Fruit fly (Drosophila melanogaster): Measurements from ENCODE around the gene RpS13.

Gene RpS13

DNA sequence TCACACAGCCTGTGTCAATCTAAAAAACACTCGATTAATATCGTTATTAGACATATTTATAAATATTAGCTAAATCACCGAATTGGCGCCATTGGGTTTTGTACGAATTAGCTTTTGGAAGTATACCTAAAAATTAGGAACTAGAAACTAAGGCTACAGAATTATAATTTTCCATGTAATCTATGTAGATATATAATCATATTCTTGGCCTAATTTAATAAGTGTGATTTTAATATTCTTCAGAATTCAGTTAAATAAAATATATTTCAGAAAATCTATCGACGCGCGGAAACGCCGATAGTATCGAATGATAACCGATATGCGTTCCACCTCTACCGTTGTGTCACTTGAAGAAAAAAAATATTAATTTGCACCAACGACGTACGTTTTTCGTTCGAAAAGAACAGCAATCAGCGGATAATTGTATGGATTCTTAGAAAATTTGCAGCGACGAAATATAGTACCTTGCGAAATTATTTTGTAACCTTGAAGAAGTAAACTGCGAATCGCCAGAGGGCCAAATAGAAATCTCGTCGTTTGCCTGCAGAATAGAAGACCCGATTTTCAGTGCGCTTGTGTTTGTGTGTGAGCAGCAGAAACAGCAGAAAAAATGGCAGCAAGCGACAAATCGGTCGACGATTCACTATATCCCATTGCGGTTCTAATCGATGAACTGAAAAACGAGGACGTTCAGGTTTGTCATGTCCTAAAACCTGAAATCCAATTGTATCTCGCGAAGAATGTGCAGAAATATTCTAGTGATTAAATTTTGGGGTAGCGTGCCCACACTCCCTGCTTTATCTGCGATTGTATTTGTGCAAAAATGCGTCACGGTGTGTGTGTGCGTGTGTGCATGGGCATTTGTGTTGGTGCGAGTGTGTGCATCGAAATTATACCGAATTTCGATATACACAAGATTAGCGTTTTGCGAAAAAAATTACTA is 1.5 kb upstream of the RpS13 start, which contains the start of gene Pp2A-29B (continued):
- TF ChIP-seq dsx (GFP tag; optimal IDR thresholded peaks at IDR 0.05; ENCODE audit: poor library complexity, severe bottlenecking) (no peak), CG6163 (GFP tag; IDR thresholded peaks at IDR 0.05) (0 out of 3 replicates have a peak, but pooled peaks have one; percentile 6), net (GFP tag; optimal IDR thresholded peaks at IDR 0.05) (no peak), CG6854 (GFP tag; optimal IDR thresholded peaks at IDR 0.05) (no peak), vri (GFP tag; optimal IDR thresholded peaks at IDR 0.05) (peak; percentile 27), fd59A (GFP tag; optimal IDR thresholded peaks at IDR 0.05) (no peak), fd85E (GFP tag; optimal IDR thresholded peaks at IDR 0.05) (no peak)

dm6 chr2L:8362955-8363285 is 1.5 kb downstream of the RpS13 start:
- TF ChIP-seq eg (GFP tag; IDR thresholded peaks at IDR 0.05): peak; percentile 6; the same call in 2 of the 3 replicates
- TF ChIP-seq CG6808 (GFP tag; optimal IDR thresholded peaks at IDR 0.05): no peak
- TF ChIP-seq CG8119 (GFP tag; IDR thresholded peaks at IDR 0.05): no peak
- TF ChIP-seq salr (GFP tag; optimal IDR thresholded peaks at IDR 0.05): peak in 1 of 2 experiments; percentile 24

DNA sequence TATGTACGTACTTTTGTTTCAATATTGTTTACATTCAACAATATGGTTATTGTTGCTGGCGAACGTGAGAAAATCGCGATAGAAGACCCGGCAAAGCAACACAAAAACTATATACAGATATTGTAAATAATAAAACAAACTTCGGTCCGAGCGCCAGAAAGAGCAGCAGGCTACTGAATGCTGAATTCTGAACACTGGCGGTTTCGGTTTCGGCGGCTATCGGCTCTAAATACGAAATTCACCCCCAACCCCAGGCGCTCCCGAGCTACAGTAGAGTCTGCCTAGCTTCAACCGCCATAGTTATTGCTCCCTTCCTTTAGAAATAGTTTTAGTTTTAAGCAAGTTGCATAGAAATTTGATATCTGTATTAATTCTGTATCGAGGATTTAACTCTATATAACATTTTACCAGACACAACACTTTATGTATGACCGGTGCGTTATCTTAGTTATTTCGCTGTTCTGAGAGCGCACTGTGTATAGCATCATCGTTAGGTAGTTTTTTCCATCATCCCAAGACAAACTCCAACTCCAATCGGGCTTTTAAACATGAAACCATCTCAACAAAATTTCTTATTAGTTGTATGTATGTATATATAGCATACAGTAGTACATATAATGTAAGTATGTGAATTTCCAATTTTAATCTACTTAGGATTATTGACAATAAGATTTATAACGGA is 2.0 kb downstream of the RpS13 start, which contains the start of gene CG7627:
Gene CG7627 (minus strand): TSS at position 197 of the 682 bp plus-strand sequence.
- TF ChIP-seq Lpt (GFP tag; optimal IDR thresholded peaks at IDR 0.05) (peak; percentile 16), CG10669 (GFP tag; optimal IDR thresholded peaks at IDR 0.05) (peak; percentile 58), ss (GFP tag; optimal IDR thresholded peaks at IDR 0.05) (peak; percentile 16 to 41), CG31627 (GFP tag; optimal IDR thresholded peaks at IDR 0.05) (peak; percentile 66), Hr4 (GFP tag; optimal IDR thresholded peaks at IDR 0.05) (peak; percentile 58), fd85E (GFP tag; optimal IDR thresholded peaks at IDR 0.05) (no peak), fd59A (GFP tag; optimal IDR thresholded peaks at IDR 0.05) (peak; percentile 46), cyc (GFP tag; optimal IDR thresholded peaks at IDR 0.05) (peak; percentile 75), Sox14 (GFP tag; optimal IDR thresholded peaks at IDR 0.05) (peak; percentile 72), net (GFP tag; optimal IDR thresholded peaks at IDR 0.05) (peak; percentile 73), achi (GFP tag; optimal IDR thresholded peaks at IDR 0.05) (peak; percentile 71), acj6 (GFP tag; optimal IDR thresholded peaks at IDR 0.05) (peak; percentile 51), Ets21C (GFP tag; optimal IDR thresholded peaks at IDR 0.05) (peak; percentile 62), Sox102F (GFP tag; optimal IDR thresholded peaks at IDR 0.05) (peak; percentile 78), CG32006 (GFP tag; optimal IDR thresholded peaks at IDR 0.05) (peak; percentile 76), lz (GFP tag; optimal IDR thresholded peaks at IDR 0.05) (peak; percentile 80), esn (GFP tag; optimal IDR thresholded peaks at IDR 0.05) (peak; percentile 84), Blimp-1 (GFP tag; optimal IDR thresholded peaks at IDR 0.05) (peak; percentile 46), CG11762 (GFP tag; optimal IDR thresholded peaks at IDR 0.05; ENCODE audit: insufficient read depth) (peak; percentile 5), CG3032 (tag; optimal IDR thresholded peaks at IDR 0.05) (peak; percentile 51), CG6792 (GFP tag; optimal IDR thresholded peaks at IDR 0.05) (peak; percentile 60), svp (GFP tag) (peak; percentile 96), CG6276 (GFP tag; optimal IDR thresholded peaks at IDR 0.05) (peak; percentile 65), Smox (GFP tag; optimal IDR thresholded peaks at IDR 0.05) (peak; percentile 68), Eip75B (GFP tag; optimal IDR thresholded peaks at IDR 0.05) (peak; percentile 58), CG6808 (GFP tag; optimal IDR thresholded peaks at IDR 0.05) (peak; percentile 64), pdm3 (GFP tag; optimal IDR thresholded peaks at IDR 0.05) (peak; percentile 74), CG11294 (GFP tag; IDR thresholded peaks at IDR 0.05) (peak; percentile 68; the same call in 1 of the 2 replicates), CG15336 (GFP tag; IDR thresholded peaks at IDR 0.05) (peak; percentile 66), dac (GFP tag; optimal IDR thresholded peaks at IDR 0.05) (no peak), Ets96B (tag; optimal IDR thresholded peaks at IDR 0.05) (no peak), CG8319 (GFP tag; optimal IDR thresholded peaks at IDR 0.05) (peak; percentile 59), CG16779 (tag; optimal IDR thresholded peaks at IDR 0.05) (peak; percentile 7), Hr38 (GFP tag; optimal IDR thresholded peaks at IDR 0.05) (no peak), CG4318 (GFP tag; optimal IDR thresholded peaks at IDR 0.05) (no peak), eg (GFP tag; IDR thresholded peaks at IDR 0.05) (peak; percentile 78), salr (GFP tag; optimal IDR thresholded peaks at IDR 0.05) (peak; percentile 12 to 57), CG6163 (GFP tag; IDR thresholded peaks at IDR 0.05) (peak; percentile 81), CG3919 (GFP tag; optimal IDR thresholded peaks at IDR 0.05) (peak; percentile 46)

Data from whole organism, prepupa.